Fruit fly (Drosophila melanogaster): ENCODE data around the gene RunxA.

Gene RunxA

DNA sequence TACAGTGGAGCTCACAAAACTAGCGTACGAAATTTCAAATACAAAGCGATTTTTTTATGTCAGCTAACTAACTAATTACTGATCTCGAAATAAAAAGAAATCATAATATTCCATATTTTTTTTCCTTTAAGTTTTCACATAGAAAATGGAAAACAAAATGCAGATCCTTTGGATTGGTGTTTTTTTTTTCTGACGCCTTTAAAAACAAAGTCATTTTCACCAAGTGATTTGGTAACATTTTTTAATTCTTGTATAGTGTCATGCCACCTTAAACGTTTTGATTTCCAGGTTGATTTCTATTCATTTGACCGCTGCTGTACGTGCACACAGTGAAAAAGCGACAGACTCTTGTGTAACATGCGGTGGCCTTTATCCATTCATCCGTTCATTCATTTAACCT is 7.6 kb upstream of the RunxA start (continued):
- peak in 1 of 2 experiments; percentile 30 for TF ChIP-seq bsh (GFP tag; optimal IDR thresholded peaks at IDR 0.05)
- TF ChIP-seq dan (GFP tag; IDR thresholded peaks at IDR 0.05) = no peak
- TF ChIP-seq Med (GFP tag) = peak; percentile 10
- TF ChIP-seq Ets97D (GFP tag; optimal IDR thresholded peaks at IDR 0.05) = no peak
- TF ChIP-seq ewg (GFP tag; optimal IDR thresholded peaks at IDR 0.05) = peak; percentile 22
- no peak for TF ChIP-seq CG17568 (GFP tag; optimal IDR thresholded peaks at IDR 0.05)
- TF ChIP-seq CG8388 (GFP tag; optimal IDR thresholded peaks at IDR 0.05) = peak; percentile 13
- no peak for TF ChIP-seq ERR (GFP tag; optimal IDR thresholded peaks at IDR 0.05)
- no peak for TF ChIP-seq HmgZ (tag; optimal IDR thresholded peaks at IDR 0.05)
- TF ChIP-seq CG8924 (tag; optimal IDR thresholded peaks at IDR 0.05) = no peak
- peak; percentile 73 for TF ChIP-seq CG13424 (tag; optimal IDR thresholded peaks at IDR 0.05)
- TF ChIP-seq hb (GFP tag; IDR thresholded peaks at IDR 0.05; ENCODE audit: partially characterized antibody) = no peak
- TF ChIP-seq wek (GFP tag; optimal IDR thresholded peaks at IDR 0.05) = no peak
- no peak for TF ChIP-seq CG12744 (GFP tag; optimal IDR thresholded peaks at IDR 0.05)
- no peak for TF ChIP-seq CG16813 (GFP tag; IDR thresholded peaks at IDR 0.05; ENCODE audit: partially characterized antibody)
- peak; percentile 33 for TF ChIP-seq Max (GFP tag; optimal IDR thresholded peaks at IDR 0.05)
- TF ChIP-seq dati (GFP tag; IDR thresholded peaks at IDR 0.05) = no peak
- TF ChIP-seq nerfin-2 (GFP tag; IDR thresholded peaks at IDR 0.05; ENCODE audit: partially characterized antibody) = no peak
- no peak for TF ChIP-seq aop (GFP tag; IDR thresholded peaks at IDR 0.05)
- no peak for TF ChIP-seq CG10147 (GFP tag; optimal IDR thresholded peaks at IDR 0.05)
- no peak for TF ChIP-seq CG43689 (GFP tag; IDR thresholded peaks at IDR 0.05)
- TF ChIP-seq CG4820 (GFP tag; optimal IDR thresholded peaks at IDR 0.05) = peak; percentile 60
- no peak for TF ChIP-seq h (optimal IDR thresholded peaks at IDR 0.05)
- TF ChIP-seq knrl (GFP tag; IDR thresholded peaks at IDR 0.05; ENCODE audit: partially characterized antibody) = no peak
- TF ChIP-seq CG3065 (GFP tag; optimal IDR thresholded peaks at IDR 0.05) = no peak
- TF ChIP-seq Oli (tag; optimal IDR thresholded peaks at IDR 0.05) = peak; percentile 64
- TF ChIP-seq dimm (GFP tag; IDR thresholded peaks at IDR 0.05) = no peak
- no peak for TF ChIP-seq ken (GFP tag; IDR thresholded peaks at IDR 0.05)
- TF ChIP-seq stwl (tag; optimal IDR thresholded peaks at IDR 0.05) = no peak
- TF ChIP-seq Awh (GFP tag; IDR thresholded peaks at IDR 0.05) = no peak
- peak; percentile 27 for TF ChIP-seq tx (GFP tag; optimal IDR thresholded peaks at IDR 0.05)
- TF ChIP-seq mam (GFP tag; optimal IDR thresholded peaks at IDR 0.05) = peak; percentile 22
- TF ChIP-seq abd-A (tag; optimal IDR thresholded peaks at IDR 0.05) = no peak
- TF ChIP-seq CG6854 (GFP tag; optimal IDR thresholded peaks at IDR 0.05) = peak; percentile 16
- TF ChIP-seq CG2129 (GFP tag; IDR thresholded peaks at IDR 0.05; ENCODE audit: partially characterized antibody) = no peak
- TF ChIP-seq CG16779 (GFP tag; IDR thresholded peaks at IDR 0.05) = no peak
- no peak for TF ChIP-seq HLHmδ (GFP tag; optimal IDR thresholded peaks at IDR 0.05)
- TF ChIP-seq CG8281 (tag; optimal IDR thresholded peaks at IDR 0.05) = no peak
- no peak for TF ChIP-seq repo (GFP tag; optimal IDR thresholded peaks at IDR 0.05)
- TF ChIP-seq Atf-2 (GFP tag; optimal IDR thresholded peaks at IDR 0.05) = no peak
- peak; percentile 46 for TF ChIP-seq CG1233 (GFP tag; optimal IDR thresholded peaks at IDR 0.05)
- 0 out of 3 replicates have a peak, but pooled peaks have one; percentile 33 for TF ChIP-seq zfh1 (GFP tag; IDR thresholded peaks at IDR 0.05)
- no peak; the same call in 2 of the 3 replicates for TF ChIP-seq croc (GFP tag; conservative IDR thresholded peaks at IDR 0.05)
- peak; percentile 70 for TF ChIP-seq CG7556 (GFP tag; optimal IDR thresholded peaks at IDR 0.05)
- no peak for TF ChIP-seq ttk (GFP tag; IDR thresholded peaks at IDR 0.05)
- no peak for TF ChIP-seq gt (GFP tag; IDR thresholded peaks at IDR 0.05)
- TF ChIP-seq CG2875 (GFP tag; optimal IDR thresholded peaks at IDR 0.05) = no peak
- 0 out of 2 replicates have a peak, but pooled peaks have one; percentile 24 for TF ChIP-seq CG9215 (GFP tag; IDR thresholded peaks at IDR 0.05)
- no peak for TF ChIP-seq gsb (GFP tag; IDR thresholded peaks at IDR 0.05)
- peak in 1 of 2 experiments; percentile 88 for TF ChIP-seq eve (GFP tag; optimal IDR thresholded peaks at IDR 0.05)
- TF ChIP-seq ac (GFP tag; optimal IDR thresholded peaks at IDR 0.05) = no peak
- TF ChIP-seq Ada2b (GFP tag; IDR thresholded peaks at IDR 0.05) = no peak

All from whole organism, embryonic.